Fruit fly (Drosophila melanogaster) whole organism, embryonic: ENCODE data around the gene GILT3.

Experiments used
- Atf3 ChIP-seq: fragments of 200-800 bp; sonication (Bioruptor generic); optimal IDR thresholded peaks from 3 replicates; lab custom pipeline; 2016; ENCODE audit warnings: missing biosample characterization, missing genetic modification characterization
- Bgb ChIP-seq: fragments of 200-800 bp; sonication (Bioruptor generic); IDR thresholded peaks from 2 replicates; pipeline ENCODE4 v1.3.6; 2022; ENCODE audit warnings: missing biosample characterization, missing genetic modification characterization; ENCODE audit not compliant: partially characterized antibody
- Blimp-1 ChIP-seq: fragments of 200-800 bp; sonication (Bioruptor generic); optimal IDR thresholded peaks from 3 replicates; lab custom pipeline; 2018; ENCODE audit warnings: missing biosample characterization, missing genetic modification characterization, mild to moderate bottlenecking, moderate library complexity, missing genetic modification reagents
- CG10959 ChIP-seq: fragments of 200-800 bp; sonication (Bioruptor generic); IDR thresholded peaks from 2 replicates; pipeline ENCODE4 v1.3.6; 2022; ENCODE audit warnings: missing biosample characterization, missing genetic modification characterization
- CG11723 ChIP-seq: fragments of 200-800 bp; sonication (Bioruptor generic); optimal IDR thresholded peaks from 2 replicates; lab custom pipeline; 2017; ENCODE audit warnings: missing biosample characterization, mild to moderate bottlenecking, missing genetic modification characterization
- CG12155 ChIP-seq: fragments of 200-800 bp; sonication (Bioruptor generic); optimal IDR thresholded peaks from 3 replicates; lab custom pipeline; 2016; ENCODE audit warnings: missing biosample characterization, missing genetic modification characterization
- CG12659 ChIP-seq: fragments of 200-800 bp; sonication (Bioruptor generic); optimal IDR thresholded peaks from 3 replicates; lab custom pipeline; 2017; ENCODE audit warnings: mild to moderate bottlenecking, missing biosample characterization, missing genetic modification reagents, missing genetic modification characterization
- CG15479 ChIP-seq: fragments of 200-800 bp; sonication (Bioruptor generic); optimal IDR thresholded peaks from 3 replicates; lab custom pipeline; 2019; ENCODE audit warnings: missing biosample characterization, mild to moderate bottlenecking, missing genetic modification characterization, moderate library complexity
- CG16779 ChIP-seq: fragments of 200-800 bp; sonication (Bioruptor generic); IDR thresholded peaks from 2 replicates; pipeline ENCODE4 v1.3.6; 2022; ENCODE audit warnings: missing biosample characterization, missing genetic modification characterization
- CG17359 ChIP-seq: fragments of 200-800 bp; sonication (Bioruptor generic); optimal IDR thresholded peaks from 3 replicates; lab custom pipeline; 2018; ENCODE audit warnings: missing biosample characterization, mild to moderate bottlenecking, missing genetic modification characterization, moderate library complexity
- CG17802 ChIP-seq: fragments of 200-800 bp; sonication (Bioruptor generic); optimal IDR thresholded peaks from 2 replicates; lab custom pipeline; 2018; ENCODE audit warnings: missing biosample characterization, mild to moderate bottlenecking, missing genetic modification characterization, moderate library complexity
- CG18619 ChIP-seq: fragments of 200-800 bp; sonication (Bioruptor generic); optimal IDR thresholded peaks from 3 replicates; lab custom pipeline; 2017; ENCODE audit warnings: missing biosample characterization, mild to moderate bottlenecking, missing genetic modification characterization
- CG2202 ChIP-seq: fragments of 200-800 bp; sonication (Bioruptor generic); optimal IDR thresholded peaks from 2 replicates; lab custom pipeline; 2018; ENCODE audit warnings: missing biosample characterization, mild to moderate bottlenecking, missing genetic modification characterization
- CG31224 ChIP-seq: fragments of 200-800 bp; sonication (Bioruptor generic); IDR thresholded peaks from 2 replicates; pipeline ENCODE4 v1.3.6; 2022; ENCODE audit warnings: missing biosample characterization, missing genetic modification characterization
- CG6175 ChIP-seq: fragments of 200-800 bp; sonication (Bioruptor generic); IDR thresholded peaks from 3 replicates; pipeline ENCODE4 v1.3.6; 2022; ENCODE audit warnings: missing biosample characterization, missing genetic modification characterization
- CG6791 ChIP-seq: fragments of 200-800 bp; sonication (Bioruptor generic); IDR thresholded peaks from 3 replicates; pipeline ENCODE4 v1.3.6; 2022; ENCODE audit warnings: missing biosample characterization, missing genetic modification characterization; ENCODE audit not compliant: partially characterized antibody
- CG8765 ChIP-seq: fragments of 200-800 bp; sonication (Bioruptor generic); IDR thresholded peaks from 2 replicates; pipeline ENCODE4 v1.3.6; 2022; ENCODE audit warnings: missing biosample characterization, missing genetic modification characterization
- Deaf1 ChIP-seq: fragments of 200-800 bp; optimal IDR thresholded peaks from 3 replicates; lab custom pipeline; 2019; ENCODE audit warnings: missing biosample characterization, mild to moderate bottlenecking, missing genetic modification characterization, moderate library complexity
- Dek ChIP-seq: fragments of 200-800 bp; sonication (Bioruptor generic); optimal IDR thresholded peaks from 3 replicates; lab custom pipeline; 2019; ENCODE audit warnings: missing biosample characterization, mild to moderate bottlenecking, missing genetic modification characterization, moderate library complexity
- Elba2 ChIP-seq: fragments of 200-800 bp; sonication (Bioruptor generic); optimal IDR thresholded peaks from 3 replicates; lab custom pipeline; 2016; ENCODE audit warnings: missing biosample characterization, missing genetic modification characterization
- Ets65A ChIP-seq: fragments of 200-800 bp; sonication (Bioruptor generic); peaks from one replicate; lab custom pipeline; 2016; ENCODE audit warnings: missing biosample characterization, missing genetic modification characterization
- HmgD ChIP-seq: fragments of 200-800 bp; sonication (Bioruptor generic); optimal IDR thresholded peaks from 3 replicates; lab custom pipeline; 2016; ENCODE audit warnings: missing biosample characterization, missing genetic modification characterization
- Hmr ChIP-seq: fragments of 200-800 bp; sonication (Bioruptor generic); optimal IDR thresholded peaks from 3 replicates; lab custom pipeline; 2017; ENCODE audit warnings: mild to moderate bottlenecking, missing biosample characterization, missing genetic modification reagents, missing genetic modification characterization
- Hr78 ChIP-seq, 2 experiments: fragments of 200-800 bp in 1 of 2; fragments of >200 bp in 1 of 2; sonication (Bioruptor generic) in 1 of 2; optimal IDR thresholded peaks; 2 replicates each; lab custom pipeline; 2017 to 2019; ENCODE audit warnings: missing biosample characterization in 2 of 2, missing genetic modification characterization in 2 of 2, mild to moderate bottlenecking in 1 of 2, moderate library complexity in 1 of 2
- Med ChIP-seq: fragments of 200-800 bp; sonication (Bioruptor generic); peaks from one replicate; lab custom pipeline; 2016; ENCODE audit warnings: missing biosample characterization, missing genetic modification characterization, mild to moderate bottlenecking, inconsistent platforms, moderate library complexity
- Nf-YB ChIP-seq: fragments of 200-800 bp; sonication (Bioruptor generic); optimal IDR thresholded peaks from 3 replicates; lab custom pipeline; 2019; ENCODE audit warnings: missing biosample characterization, mild to moderate bottlenecking, missing genetic modification characterization, moderate library complexity
- Scr ChIP-seq: fragments of 200-800 bp; sonication (Bioruptor generic); IDR thresholded peaks from 2 replicates; pipeline ENCODE4 v1.3.6; 2022; ENCODE audit warnings: missing biosample characterization, missing genetic modification characterization; ENCODE audit not compliant: partially characterized antibody
- abd-A ChIP-seq: fragments of 200-800 bp; sonication (Bioruptor generic); optimal IDR thresholded peaks from 3 replicates; lab custom pipeline; 2019; ENCODE audit warnings: missing biosample characterization, mild to moderate bottlenecking, missing genetic modification characterization, moderate library complexity
- chn ChIP-seq: fragments of 200-800 bp; sonication (Bioruptor generic); optimal IDR thresholded peaks from 2 replicates; lab custom pipeline; 2016; ENCODE audit warnings: missing biosample characterization, missing genetic modification characterization
- corto ChIP-seq: fragments of 200-800 bp; sonication (Bioruptor generic); optimal IDR thresholded peaks from 2 replicates; lab custom pipeline; 2016; ENCODE audit warnings: missing biosample characterization, mild to moderate bottlenecking, missing genetic modification characterization, moderate library complexity
- crc ChIP-seq: fragments of 200-800 bp; sonication (Bioruptor generic); optimal IDR thresholded peaks from 2 replicates; lab custom pipeline; 2016; ENCODE audit warnings: missing biosample characterization, missing genetic modification characterization
- exex ChIP-seq: fragments of 200-800 bp; sonication (Bioruptor generic); optimal IDR thresholded peaks from 4 replicates; lab custom pipeline; 2018; ENCODE audit warnings: missing biosample characterization, mild to moderate bottlenecking, missing genetic modification characterization, moderate library complexity
- gcm ChIP-seq: fragments of 200-800 bp; sonication (Bioruptor generic); optimal IDR thresholded peaks from 2 replicates; lab custom pipeline; 2019; ENCODE audit warnings: missing biosample characterization, mild to moderate bottlenecking, missing genetic modification characterization, moderate library complexity
- grn ChIP-seq: fragments of 200-800 bp; sonication (Bioruptor generic); optimal IDR thresholded peaks from 3 replicates; lab custom pipeline; 2017; ENCODE audit warnings: missing biosample characterization, missing genetic modification characterization
- h ChIP-seq: fragments of >200 bp; optimal IDR thresholded peaks from 2 replicates; lab custom pipeline; 2017
- ken ChIP-seq: fragments of 200-800 bp; sonication (Bioruptor generic); IDR thresholded peaks from 3 replicates; pipeline ENCODE4 v1.3.6; 2022; ENCODE audit warnings: missing biosample characterization, missing genetic modification characterization
- knrl ChIP-seq: fragments of 200-800 bp; sonication (Bioruptor generic); IDR thresholded peaks from 3 replicates; pipeline ENCODE4 v1.3.6; 2022; ENCODE audit warnings: missing biosample characterization, missing genetic modification characterization; ENCODE audit not compliant: partially characterized antibody
- oc ChIP-seq: fragments of 200-800 bp; sonication (Bioruptor generic); optimal IDR thresholded peaks from 2 replicates; lab custom pipeline; 2018; ENCODE audit warnings: missing biosample characterization, mild to moderate bottlenecking, missing genetic modification characterization, moderate library complexity
- pfk ChIP-seq: fragments of 200-800 bp; sonication (Bioruptor generic); optimal IDR thresholded peaks from 2 replicates; lab custom pipeline; 2018; ENCODE audit warnings: missing biosample characterization, mild to moderate bottlenecking, missing genetic modification characterization, moderate library complexity
- slbo ChIP-seq: fragments of 200-800 bp; sonication (Bioruptor generic); IDR thresholded peaks from 2 replicates; pipeline ENCODE4 v1.3.6; 2022; ENCODE audit warnings: missing biosample characterization, missing genetic modification characterization
- sob ChIP-seq: fragments of 200-800 bp; sonication (Bioruptor generic); IDR thresholded peaks from 2 replicates; pipeline ENCODE4 v1.3.6; 2022; ENCODE audit warnings: missing biosample characterization, missing genetic modification characterization
- sug ChIP-seq: fragments of 200-800 bp; optimal IDR thresholded peaks from 2 replicates; lab custom pipeline; 2019; ENCODE audit warnings: missing biosample characterization, mild to moderate bottlenecking, missing genetic modification characterization, moderate library complexity
- tap ChIP-seq: fragments of 200-800 bp; optimal IDR thresholded peaks from 3 replicates; lab custom pipeline; 2019; ENCODE audit warnings: missing biosample characterization, mild to moderate bottlenecking, missing genetic modification characterization, moderate library complexity
- z ChIP-seq: fragments of 200-800 bp; sonication (Bioruptor generic); IDR thresholded peaks from 3 replicates; pipeline ENCODE4 v1.3.6; 2022; ENCODE audit warnings: missing biosample characterization, missing genetic modification characterization

The GILT3 gene

DNA sequence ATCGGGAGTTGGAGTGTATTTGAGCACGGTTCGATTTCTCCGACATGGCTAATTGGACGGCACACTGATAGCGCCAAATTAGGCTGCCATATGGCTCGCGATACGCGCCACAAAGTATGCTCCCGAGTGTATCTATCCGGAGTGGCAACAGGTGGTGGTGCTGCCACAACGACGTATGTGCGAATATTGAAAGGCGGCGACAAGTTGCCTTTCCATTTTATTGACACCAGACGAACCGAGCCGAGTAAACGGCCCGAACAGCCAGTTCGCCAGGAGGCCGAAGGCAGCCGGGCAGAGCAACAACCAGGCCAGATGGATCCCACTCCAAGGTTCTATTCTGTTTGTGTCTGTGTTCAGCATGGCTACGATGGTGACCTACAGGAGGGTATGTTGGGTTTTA lies 21.7 kb downstream of the GILT3 start, which contains the start of gene prt (continued):
- no peak for TF ChIP-seq corto
- no peak for TF ChIP-seq slbo
- no peak for TF ChIP-seq CG11723 (GFP tag; lab: Kevin White, UChicago)
- no peak for TF ChIP-seq CG12659 (GFP tag; lab: Kevin White, UChicago)
- no peak for TF ChIP-seq CG6175 (GFP tag; lab: Robert Waterston, UW)
- TF ChIP-seq Ets65A (GFP tag; lab: Kevin White, UChicago): peak; percentile 27
- TF ChIP-seq Atf3 (GFP tag; lab: Kevin White, UChicago): no peak
- TF ChIP-seq Deaf1 (tag; lab: Kevin White, UChicago): peak; percentile 87
- no peak for TF ChIP-seq chn (GFP tag; lab: Kevin White, UChicago)
- TF ChIP-seq HmgD (GFP tag; lab: Kevin White, UChicago): no peak

- TF ChIP-seq sug (tag; lab: Kevin White, UChicago) (peak; percentile 26), Elba2 (GFP tag; lab: Kevin White, UChicago) (peak; percentile 28), oc (no peak), ken (GFP tag; lab: Robert Waterston, UW) (no peak), exex (tag; lab: Kevin White, UChicago) (peak; percentile 72)
These were observed 23.2 kb downstream of the GILT3 start, which contains the start of the genes CG31468 and Gba1a for dm6 chr3R:23700304-23700767. TSS of gene CG31468 (minus strand) at chr3R:23700354. TSS of gene Gba1a (plus strand) at chr3R:23700621.

DNA sequence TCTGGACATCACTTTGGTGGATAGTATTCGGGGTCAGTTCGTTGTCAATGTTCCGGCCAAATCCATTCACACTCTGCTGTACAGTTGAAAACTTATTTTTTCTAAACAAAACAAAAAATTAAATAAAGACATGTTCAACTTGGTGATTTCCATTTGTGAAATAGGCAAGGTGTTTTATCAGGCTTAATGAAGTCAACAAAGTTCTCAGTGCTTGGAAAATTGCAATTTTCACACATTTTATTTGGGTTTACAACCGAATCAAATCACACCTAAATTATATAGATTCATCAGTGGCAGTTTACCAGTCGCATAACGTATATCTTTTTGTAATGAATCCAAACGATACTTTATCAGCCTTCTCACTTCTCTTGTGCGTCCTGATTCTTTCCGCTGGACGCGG lies 25.3 kb downstream of the GILT3 start, which contains the start of gene Qsox4:
Gene Qsox4 (plus strand): TSS at position 301 of the 400 bp plus-strand sequence.
- TF ChIP-seq CG6791 (GFP tag; lab: Robert Waterston, UW) (no peak), CG31224 (GFP tag; lab: Robert Waterston, UW) (no peak), knrl (GFP tag; lab: Robert Waterston, UW) (no peak), gcm (GFP tag; lab: Kevin White, UChicago) (no peak), CG18619 (GFP tag; lab: Kevin White, UChicago) (no peak)

dm6 chr3R:23704383-23705033 lies 27.4 kb downstream of the GILT3 start, which contains the start of gene Gba1b:
TSS of gene Gba1b (plus strand) at chr3R:23704804.
- TF ChIP-seq CG16779 (GFP tag; lab: Robert Waterston, UW) (no peak), CG17359 (peak; percentile 3), Med (GFP tag; lab: Kevin White, UChicago) (peak; percentile 63), z (peak; percentile 89), Bgb (GFP tag; lab: Robert Waterston, UW) (no peak), Dek (tag; lab: Kevin White, UChicago) (no peak), grn (peak; percentile 63), Hr78 (GFP tag; optimal IDR thresholded peaks at IDR 0.05; lab: Kevin White, UChicago) (peak in 1 of 2 experiments; percentile 68), sob (GFP tag; lab: Robert Waterston, UW) (no peak), Hmr (no peak), Ets65A (GFP tag; lab: Kevin White, UChicago) (peak; percentile 68), h (no peak), abd-A (tag; lab: Kevin White, UChicago) (no peak), CG8765 (GFP tag; lab: Robert Waterston, UW) (no peak), crc (GFP tag; lab: Kevin White, UChicago) (no peak), corto (no peak), CG17802 (tag; lab: Kevin White, UChicago) (peak; percentile 75), Scr (GFP tag; lab: Robert Waterston, UW) (no peak), Nf-YB (GFP tag; lab: Kevin White, UChicago) (no peak), CG12155 (GFP tag; lab: Kevin White, UChicago) (no peak), pfk (GFP tag; lab: Kevin White, UChicago) (no peak), CG2202 (tag; lab: Kevin White, UChicago) (no peak), CG10959 (GFP tag; lab: Robert Waterston, UW) (no peak), CG15479 (peak; percentile 49), Blimp-1 (GFP tag; lab: Kevin White, UChicago) (no peak), tap (tag; lab: Kevin White, UChicago) (no peak)
